Worm (Caenorhabditis elegans) whole organism, L1 larva: ENCODE results near the gene F09F9.3.

ENCODE experiments used
- C04F5.9 ChIP-seq: sonication (generic microtip); optimal IDR thresholded peaks from 2 replicates; lab custom pipeline; 2016; ENCODE audit warnings: missing genetic modification characterization, missing compliant biosample characterization
- C16A3.4 ChIP-seq: fragments of 150-350 bp; optimal IDR thresholded peaks from 2 replicates; lab custom pipeline; 2014; ENCODE audit warnings: missing biosample characterization, missing genetic modification characterization
- F16B12.6 ChIP-seq: fragments of 150-350 bp; optimal IDR thresholded peaks from 2 replicates; lab custom pipeline; 2014; ENCODE audit warnings: missing biosample characterization, missing genetic modification characterization
- Y116A8C.19 ChIP-seq: sonication (generic microtip); optimal IDR thresholded peaks from 2 replicates; lab custom pipeline; 2016; ENCODE audit warnings: missing compliant biosample characterization, missing genetic modification characterization, borderline replicate concordance
- aha-1 ChIP-seq: fragments of 150-350 bp; optimal IDR thresholded peaks from 2 replicates; lab custom pipeline; 2014; ENCODE audit warnings: missing biosample characterization, missing genetic modification characterization
- alr-1 ChIP-seq: fragments of 200-800 bp; sonication (Bioruptor generic); optimal IDR thresholded peaks from 2 replicates; lab custom pipeline; 2018; ENCODE audit warnings: borderline replicate concordance, mild to moderate bottlenecking, missing genetic modification characterization, missing compliant biosample characterization
- aly-2 ChIP-seq: fragments of 150-350 bp; optimal IDR thresholded peaks from 2 replicates; lab custom pipeline; 2014; ENCODE audit warnings: missing biosample characterization, missing genetic modification characterization
- ama-1 ChIP-seq: fragments of 150-350 bp; optimal IDR thresholded peaks from 2 replicates; lab custom pipeline; 2014
- ceh-63 ChIP-seq: fragments of 200-800 bp; sonication (Bioruptor generic); optimal IDR thresholded peaks from 2 replicates; lab custom pipeline; 2018; ENCODE audit warnings: mild to moderate bottlenecking, missing genetic modification characterization, missing compliant biosample characterization
- ceh-82 ChIP-seq, 3 experiments: fragments of 150-350 bp in 1 of 3; sonication (generic microtip) in 2 of 3; optimal IDR thresholded peaks; 2 replicates each; lab custom pipeline; 2014 to 2017; ENCODE audit warnings: missing biosample characterization in 3 of 3, missing genetic modification characterization in 3 of 3
- ces-1 ChIP-seq: fragments of 150-350 bp; optimal IDR thresholded peaks from 2 replicates; lab custom pipeline; 2014; ENCODE audit warnings: missing biosample characterization, missing genetic modification reagents, missing genetic modification characterization
- dpl-1 ChIP-seq, 3 experiments: fragments of 150-350 bp in 2 of 3; sonication (generic microtip) in 1 of 3; optimal IDR thresholded peaks; 2 replicates each; lab custom pipeline; 2014 to 2017; ENCODE audit warnings: missing biosample characterization in 3 of 3, missing genetic modification characterization in 3 of 3, missing genetic modification reagents in 3 of 3
- efl-3 ChIP-seq: fragments of 200-800 bp; sonication (Bioruptor generic); optimal IDR thresholded peaks from 2 replicates; lab custom pipeline; 2018; ENCODE audit warnings: mild to moderate bottlenecking, missing genetic modification characterization, missing compliant biosample characterization
- egl-13 ChIP-seq: sonication (generic microtip); optimal IDR thresholded peaks from 2 replicates; lab custom pipeline; 2016; ENCODE audit warnings: missing genotype, missing genetic modification reagents, missing genetic modification characterization, missing compliant biosample characterization
- egl-27 ChIP-seq, 2 experiments: fragments of 150-350 bp in 1 of 2; sonication (generic microtip); optimal IDR thresholded peaks; 3 replicates each; lab custom pipeline; 2017 to 2018; ENCODE audit warnings: missing biosample characterization in 2 of 2, missing genetic modification characterization in 2 of 2, missing genetic modification reagents in 2 of 2
- elt-2 ChIP-seq: sonication (generic microtip); optimal IDR thresholded peaks from 2 replicates; lab custom pipeline; 2016; ENCODE audit warnings: missing genetic modification characterization, mild to moderate bottlenecking, inconsistent platforms, missing compliant biosample characterization, missing genetic modification reagents
- elt-3 ChIP-seq, 6 experiments: fragments of 150-350 bp in 1 of 6; sonication (generic microtip); optimal IDR thresholded peaks; 2 replicates each; lab custom pipeline; 2017 to 2018; ENCODE audit warnings: missing biosample characterization in 6 of 6, missing genetic modification characterization in 6 of 6, inconsistent platforms in 1 of 6
- fkh-10 ChIP-seq: sonication (generic microtip); optimal IDR thresholded peaks from 2 replicates; lab custom pipeline; 2017; ENCODE audit warnings: missing biosample characterization, missing genetic modification reagents, missing genetic modification characterization
- fkh-8 ChIP-seq: sonication (generic microtip); optimal IDR thresholded peaks from 2 replicates; lab custom pipeline; 2016; ENCODE audit warnings: mild to moderate bottlenecking, missing genetic modification characterization, missing compliant biosample characterization
- grh-1 ChIP-seq: fragments of 200-800 bp; sonication (Bioruptor generic); IDR thresholded peaks from 2 replicates; pipeline ENCODE4 v1.3.6; 2022; ENCODE audit warnings: missing genetic modification reagents, missing genetic modification characterization, missing compliant biosample characterization
- hlh-17 ChIP-seq: fragments of 200-800 bp; sonication (Bioruptor generic); optimal IDR thresholded peaks from 2 replicates; lab custom pipeline; 2018; ENCODE audit warnings: missing genetic modification characterization, mild to moderate bottlenecking, missing compliant biosample characterization, moderate library complexity, borderline replicate concordance
- hlh-4 ChIP-seq: sonication (generic microtip); optimal IDR thresholded peaks from 2 replicates; lab custom pipeline; 2016; ENCODE audit warnings: mild to moderate bottlenecking, missing genetic modification characterization, missing compliant biosample characterization
- hpl-2 ChIP-seq: fragments of 150-350 bp; optimal IDR thresholded peaks from 2 replicates; lab custom pipeline; 2014; ENCODE audit warnings: missing biosample characterization, missing genetic modification reagents, missing genetic modification characterization
- irx-1 ChIP-seq: sonication (generic microtip); optimal IDR thresholded peaks from 2 replicates; lab custom pipeline; 2016; ENCODE audit warnings: missing genetic modification characterization, missing compliant biosample characterization
- isw-1 ChIP-seq: fragments of 200-800 bp; sonication (Bioruptor generic); IDR thresholded peaks from 2 replicates; pipeline ENCODE4 v1.3.6; 2022; ENCODE audit warnings: missing genetic modification characterization, missing compliant biosample characterization
- lin-13 ChIP-seq: fragments of 150-350 bp; optimal IDR thresholded peaks from 2 replicates; lab custom pipeline; 2014; ENCODE audit warnings: missing biosample characterization, missing genetic modification reagents, missing genetic modification characterization
- lin-14 ChIP-seq: fragments of 200-800 bp; sonication (Bioruptor generic); optimal IDR thresholded peaks from 2 replicates; lab custom pipeline; 2018; ENCODE audit warnings: mild to moderate bottlenecking, missing genetic modification characterization, moderate library complexity, missing compliant biosample characterization
- lin-35 ChIP-seq, 2 experiments: fragments of 150-350 bp; optimal IDR thresholded peaks; 2 replicates each; lab custom pipeline; 2014; ENCODE audit warnings: missing biosample characterization in 2 of 2, missing genetic modification characterization in 2 of 2, missing genetic modification reagents in 2 of 2
- lsy-2 ChIP-seq, 2 experiments: fragments of 150-350 bp; optimal IDR thresholded peaks; 2 replicates each; lab custom pipeline; 2014; ENCODE audit warnings: missing biosample characterization in 2 of 2, missing genetic modification characterization in 2 of 2
- mdl-1 ChIP-seq, 2 experiments: fragments of 150-350 bp; optimal IDR thresholded peaks; 2 replicates each; lab custom pipeline; 2014 to 2017; ENCODE audit warnings: missing biosample characterization in 2 of 2, missing genetic modification characterization in 2 of 2, inconsistent platforms in 1 of 2
- mef-2 ChIP-seq: fragments of 150-350 bp; optimal IDR thresholded peaks from 2 replicates; lab custom pipeline; 2014; ENCODE audit warnings: missing biosample characterization, missing genetic modification characterization
- nhr-11 ChIP-seq: fragments of 150-350 bp; optimal IDR thresholded peaks from 2 replicates; lab custom pipeline; 2014; ENCODE audit warnings: missing biosample characterization, missing genetic modification characterization
- nhr-12 ChIP-seq: sonication (generic microtip); optimal IDR thresholded peaks from 2 replicates; lab custom pipeline; 2017; ENCODE audit warnings: missing biosample characterization, missing genetic modification characterization
- nhr-47 ChIP-seq: sonication (generic microtip); optimal IDR thresholded peaks from 2 replicates; lab custom pipeline; 2016; ENCODE audit warnings: mild to moderate bottlenecking, missing genetic modification characterization, moderate library complexity, missing compliant biosample characterization
- nhr-76 ChIP-seq: sonication (generic microtip); optimal IDR thresholded peaks from 2 replicates; lab custom pipeline; 2017; ENCODE audit warnings: missing biosample characterization, missing genetic modification characterization
- nhr-77 ChIP-seq: fragments of 150-350 bp; optimal IDR thresholded peaks from 2 replicates; lab custom pipeline; 2014; ENCODE audit warnings: missing biosample characterization, missing genetic modification characterization
- nhr-85 ChIP-seq: sonication (generic microtip); peaks from one replicate; lab custom pipeline; 2016; ENCODE audit warnings: missing genetic modification characterization, inconsistent platforms, missing compliant biosample characterization
- nhr-90 ChIP-seq: sonication (generic microtip); optimal IDR thresholded peaks from 2 replicates; lab custom pipeline; 2016; ENCODE audit warnings: mild to moderate bottlenecking, missing genetic modification characterization, missing compliant biosample characterization; ENCODE audit not compliant: poor library complexity
- pag-3 ChIP-seq: sonication (generic microtip); optimal IDR thresholded peaks from 2 replicates; lab custom pipeline; 2017; ENCODE audit warnings: missing genetic modification characterization, mild to moderate bottlenecking, missing compliant biosample characterization, antibody characterized with exemption, borderline replicate concordance; ENCODE audit not compliant: insufficient read depth
- pax-3 ChIP-seq: fragments of 200-800 bp; sonication (Bioruptor generic); optimal IDR thresholded peaks from 2 replicates; lab custom pipeline; 2018; ENCODE audit warnings: mild to moderate bottlenecking, missing genetic modification characterization, moderate library complexity, missing compliant biosample characterization
- pqm-1 ChIP-seq: sonication (generic microtip); optimal IDR thresholded peaks from 3 replicates; lab custom pipeline; 2017; ENCODE audit warnings: missing biosample characterization, missing genetic modification characterization
- rnt-1 ChIP-seq: sonication (generic microtip); optimal IDR thresholded peaks from 2 replicates; lab custom pipeline; 2016; ENCODE audit warnings: mild to moderate bottlenecking, missing genetic modification characterization, moderate library complexity, missing compliant biosample characterization
- skn-1 ChIP-seq: fragments of 150-350 bp; optimal IDR thresholded peaks from 2 replicates; lab custom pipeline; 2014; ENCODE audit warnings: missing biosample characterization, missing genetic modification characterization
- snpc-4 ChIP-seq: fragments of 150-350 bp; optimal IDR thresholded peaks from 2 replicates; lab custom pipeline; 2014; ENCODE audit warnings: missing biosample characterization, missing genetic modification characterization
- sptf-1 ChIP-seq: fragments of 150-350 bp; optimal IDR thresholded peaks from 2 replicates; lab custom pipeline; 2014; ENCODE audit warnings: missing biosample characterization, missing genetic modification characterization
- sup-37 ChIP-seq: fragments of 200-800 bp; sonication (Bioruptor generic); optimal IDR thresholded peaks from 2 replicates; lab custom pipeline; 2018; ENCODE audit warnings: mild to moderate bottlenecking, missing genetic modification characterization, missing compliant biosample characterization
- swsn-7 ChIP-seq: sonication (generic microtip); optimal IDR thresholded peaks from 2 replicates; lab custom pipeline; 2016; ENCODE audit warnings: missing genetic modification characterization, missing compliant biosample characterization
- tbx-2 ChIP-seq: sonication (generic microtip); optimal IDR thresholded peaks from 2 replicates; lab custom pipeline; 2016; ENCODE audit warnings: missing genetic modification characterization, missing compliant biosample characterization
- tlp-1 ChIP-seq: fragments of 150-350 bp; optimal IDR thresholded peaks from 2 replicates; lab custom pipeline; 2014; ENCODE audit warnings: missing biosample characterization, missing genetic modification characterization
- unc-130 ChIP-seq: fragments of 150-350 bp; optimal IDR thresholded peaks from 2 replicates; lab custom pipeline; 2017; ENCODE audit warnings: missing biosample characterization, missing genetic modification characterization, inconsistent platforms
- vab-15 ChIP-seq: sonication (generic microtip); optimal IDR thresholded peaks from 2 replicates; lab custom pipeline; 2017; ENCODE audit warnings: missing genotype, mild to moderate bottlenecking, missing genetic modification characterization, missing compliant biosample characterization
- zip-4 ChIP-seq: fragments of 200-800 bp; sonication (Bioruptor generic); optimal IDR thresholded peaks from 2 replicates; lab custom pipeline; 2018; ENCODE audit warnings: mild to moderate bottlenecking, missing genetic modification characterization, moderate library complexity, missing compliant biosample characterization

F09F9.3 gene

DNA sequence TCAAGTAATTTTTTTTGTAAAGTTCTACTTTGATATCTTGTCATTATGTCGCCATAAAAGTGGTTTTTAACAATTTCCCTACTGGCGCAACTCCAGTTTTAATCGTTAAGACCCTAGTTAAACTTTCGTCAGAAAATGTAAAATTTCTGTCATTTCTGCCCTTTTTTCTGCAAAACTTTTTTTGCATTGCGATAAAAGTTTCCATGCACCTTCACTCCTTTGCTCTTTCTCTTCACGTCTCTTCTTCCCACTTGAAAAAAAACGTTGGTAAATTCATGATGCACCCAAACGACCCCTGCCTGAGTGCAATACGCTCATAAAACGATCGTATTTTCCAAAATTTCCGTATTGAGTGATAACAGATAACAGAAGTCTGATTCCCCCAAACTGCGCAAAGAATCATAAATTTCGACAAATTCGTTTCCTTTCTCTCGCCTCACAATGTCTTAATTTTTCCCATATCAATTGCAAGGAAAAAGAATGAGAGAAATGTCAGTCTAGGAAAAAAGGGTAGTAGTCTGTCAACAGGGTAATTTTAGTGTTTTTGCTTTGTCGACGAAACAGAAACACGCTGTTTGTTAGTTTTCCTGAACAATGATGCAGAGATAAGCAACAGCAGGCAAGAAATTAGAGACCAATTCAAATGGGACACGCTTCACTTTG is 20.1 kb upstream of the F09F9.3 start (continued):
- TF ChIP-seq isw-1 (GFP tag; lab: Robert Waterston, UW) (no peak), egl-13 (tag; lab: Kevin White, UChicago) (no peak), nhr-90 (tag; lab: Kevin White, UChicago) (peak; percentile 30), zip-4 (GFP tag; lab: Kevin White, UChicago) (no peak), sup-37 (GFP tag; lab: Kevin White, UChicago) (no peak), Y116A8C.19 (tag; lab: Kevin White, UChicago) (no peak), sptf-1 (tag; lab: Kevin White, UChicago) (no peak), ceh-82 (tag; optimal IDR thresholded peaks at IDR 0.05; lab: Kevin White, UChicago) (no peak), nhr-12 (tag; lab: Kevin White, UChicago) (no peak), elt-2 (tag; lab: Kevin White, UChicago) (no peak), elt-3 (tag; optimal IDR thresholded peaks at IDR 0.05; lab: Kevin White, UChicago) (peak in 5 of 6 experiments; percentile 72 to 94 (median 82)), hlh-4 (tag; lab: Kevin White, UChicago) (no peak), mef-2 (tag; lab: Kevin White, UChicago) (no peak), tbx-2 (tag; lab: Kevin White, UChicago) (peak; percentile 37), unc-130 (no peak), snpc-4 (tag; lab: Kevin White, UChicago) (no peak), aha-1 (no peak), pag-3 (tag; lab: Kevin White, UChicago) (no peak), skn-1 (tag; lab: Kevin White, UChicago) (no peak), nhr-77 (tag; lab: Kevin White, UChicago) (no peak), ces-1 (no peak), lin-35 (GFP tag; optimal IDR thresholded peaks at IDR 0.05; lab: Kevin White, UChicago) (peak in 1 of 2 experiments; percentile 18), lin-14 (GFP tag; lab: Kevin White, UChicago) (peak; percentile 70), ama-1 (lab: Kevin White, UChicago) (no peak), mdl-1 (tag; optimal IDR thresholded peaks at IDR 0.05; lab: Kevin White, UChicago) (peak in 1 of 2 experiments; percentile 62), vab-15 (tag; lab: Kevin White, UChicago) (no peak), nhr-85 (tag; lab: Kevin White, UChicago) (peak; percentile 92), hpl-2 (GFP tag; lab: Kevin White, UChicago) (no peak), lsy-2 (tag; optimal IDR thresholded peaks at IDR 0.05; lab: Kevin White, UChicago) (peak in 1 of 2 experiments; percentile 19), F16B12.6 (tag; lab: Kevin White, UChicago) (no peak), grh-1 (GFP tag; lab: Robert Waterston, UW) (no peak), rnt-1 (tag; lab: Kevin White, UChicago) (no peak), nhr-76 (no peak), hlh-17 (GFP tag; lab: Kevin White, UChicago) (no peak), egl-27 (tag; optimal IDR thresholded peaks at IDR 0.05; lab: Kevin White, UChicago) (no peak), pax-3 (tag; lab: Kevin White, UChicago) (no peak), fkh-10 (GFP tag; lab: Kevin White, UChicago) (no peak), alr-1 (tag; lab: Kevin White, UChicago) (no peak), aly-2 (tag; lab: Kevin White, UChicago) (no peak), ceh-63 (GFP tag; lab: Kevin White, UChicago) (no peak), pqm-1 (tag; lab: Kevin White, UChicago) (no peak), lin-13 (GFP tag; lab: Kevin White, UChicago) (peak; percentile 18), C16A3.4 (tag; lab: Kevin White, UChicago) (peak; percentile 18), nhr-47 (tag; lab: Kevin White, UChicago) (peak; percentile 37), dpl-1 (GFP tag; optimal IDR thresholded peaks at IDR 0.05; lab: Kevin White, UChicago) (no peak), C04F5.9 (no peak), tlp-1 (tag; lab: Kevin White, UChicago) (no peak), irx-1 (tag; lab: Kevin White, UChicago) (no peak), fkh-8 (tag; lab: Kevin White, UChicago) (no peak), nhr-11 (tag; lab: Kevin White, UChicago) (no peak), swsn-7 (no peak), efl-3 (GFP tag; lab: Kevin White, UChicago) (no peak)
